Worm (Caenorhabditis elegans): ENCODE data around the gene apx-1.

DNA sequence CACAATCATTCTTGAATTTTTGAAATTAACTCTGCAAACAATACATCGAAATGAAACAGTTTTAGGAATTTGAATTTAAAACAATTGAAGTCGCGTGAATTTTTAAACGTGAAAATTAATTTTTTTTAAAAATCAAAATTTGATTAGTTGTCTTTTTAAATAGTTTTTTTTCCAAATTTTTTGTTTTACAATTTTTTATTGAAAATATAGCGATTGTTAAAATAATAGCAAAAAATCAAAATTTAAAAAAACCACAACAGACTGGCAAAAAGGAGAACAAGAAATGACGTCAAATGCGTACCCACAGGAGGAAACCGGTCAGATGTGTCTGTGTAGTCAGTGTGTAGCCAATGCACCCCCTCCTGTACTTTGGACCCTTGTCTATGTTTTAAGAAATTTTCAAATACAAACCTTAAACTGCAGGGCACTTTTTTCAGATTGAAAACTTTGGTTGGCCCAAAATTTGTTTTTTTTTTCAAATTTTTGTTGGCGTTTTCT is 13.1 kb upstream of the apx-1 start, which contains the start of the genes Y73C8B.1 and Y73C8B.5:
- TF ChIP-seq elt-3 (tag; optimal IDR thresholded peaks at IDR 0.05) (no peak), nhr-28 (tag; optimal IDR thresholded peaks at IDR 0.05) (no peak), tbx-8 (GFP tag; optimal IDR thresholded peaks at IDR 0.05) (no peak), ztf-11 (tag; optimal IDR thresholded peaks at IDR 0.05) (no peak), lin-13 (tag; optimal IDR thresholded peaks at IDR 0.05) (no peak), unc-39 (tag; optimal IDR thresholded peaks at IDR 0.05) (no peak), lsy-2 (tag; optimal IDR thresholded peaks at IDR 0.05) (no peak)

All from whole organism, mixed stage, embryonic.